Worm (Caenorhabditis elegans) whole organism, young adult: ENCODE results near the gene grl-7.
A peak's percentile ranks its signal among the peaks of the same experiment; 100 is the strongest.

Experiments used
- B0019.2 ChIP-seq: fragments of 200-800 bp; sonication (Bioruptor generic); conservative IDR thresholded peaks from 2 replicates; pipeline ENCODE4 v1.3.6; 2022; ENCODE audit warnings: missing genetic modification reagents, missing genetic modification characterization, missing compliant biosample characterization
- B0261.1 ChIP-seq: sonication (generic microtip); optimal IDR thresholded peaks from 2 replicates; lab custom pipeline; 2016; ENCODE audit warnings: mild to moderate bottlenecking, missing genetic modification characterization, moderate library complexity, missing compliant biosample characterization
- B0336.3 ChIP-seq: fragments of 200-800 bp; sonication (Bioruptor generic); IDR thresholded peaks from 2 replicates; pipeline ENCODE4 v1.3.6; 2022; ENCODE audit warnings: missing genetic modification characterization, missing compliant biosample characterization
- C17E4.6 ChIP-seq: fragments of 200-800 bp; sonication (Bioruptor generic); IDR thresholded peaks from 2 replicates; pipeline ENCODE4 v1.3.6; 2022; ENCODE audit warnings: missing genetic modification reagents, missing genetic modification characterization, missing compliant biosample characterization
- D2030.7 ChIP-seq: fragments of 200-800 bp; sonication (Bioruptor generic); IDR thresholded peaks from 2 replicates; pipeline ENCODE4 v1.3.6; 2022; ENCODE audit warnings: missing genetic modification reagents, missing genetic modification characterization, missing compliant biosample characterization
- F22D6.2 ChIP-seq: sonication (generic microtip); optimal IDR thresholded peaks from 2 replicates; lab custom pipeline; 2016; ENCODE audit warnings: mild to moderate bottlenecking, missing genetic modification characterization, missing compliant biosample characterization
- F33H1.4 ChIP-seq: fragments of 200-800 bp; sonication (Bioruptor generic); IDR thresholded peaks from 2 replicates; pipeline ENCODE4 v1.3.6; 2022; ENCODE audit warnings: missing genetic modification reagents, missing genetic modification characterization, missing compliant biosample characterization
- F37B4.10 ChIP-seq: fragments of 200-800 bp; sonication (Bioruptor generic); IDR thresholded peaks from 2 replicates; pipeline ENCODE4 v1.3.6; 2022; ENCODE audit warnings: missing genetic modification characterization, missing compliant biosample characterization
- F55B11.4 ChIP-seq: sonication (generic microtip); optimal IDR thresholded peaks from 2 replicates; lab custom pipeline; 2016; ENCODE audit warnings: missing compliant biosample characterization, missing genetic modification characterization, borderline replicate concordance; ENCODE audit not compliant: insufficient read depth
- F57A8.1 ChIP-seq: fragments of 200-800 bp; sonication (Bioruptor generic); optimal IDR thresholded peaks from 2 replicates; lab custom pipeline; 2018; ENCODE audit warnings: mild to moderate bottlenecking, missing genetic modification characterization, moderate library complexity, missing compliant biosample characterization
- K11D2.4 ChIP-seq: fragments of 200-800 bp; sonication (Bioruptor generic); IDR thresholded peaks from 2 replicates; pipeline ENCODE4 v1.3.6; 2022; ENCODE audit warnings: missing genetic modification reagents, missing genetic modification characterization, missing compliant biosample characterization
- K12H6.12 ChIP-seq: fragments of 200-800 bp; sonication (Bioruptor generic); optimal IDR thresholded peaks from 2 replicates; lab custom pipeline; 2018; ENCODE audit warnings: mild to moderate bottlenecking, missing genetic modification characterization, missing compliant biosample characterization
- T07F8.4 ChIP-seq: sonication (generic microtip); optimal IDR thresholded peaks from 2 replicates; lab custom pipeline; 2016; ENCODE audit warnings: mild to moderate bottlenecking, missing genetic modification characterization, moderate library complexity, missing compliant biosample characterization
- Y53F4B.3 ChIP-seq: fragments of 200-800 bp; sonication (Bioruptor generic); IDR thresholded peaks from 2 replicates; pipeline ENCODE4 v1.3.6; 2022; ENCODE audit warnings: missing genetic modification reagents, missing genetic modification characterization, missing compliant biosample characterization
- Y67H2A.10 ChIP-seq: fragments of 200-800 bp; sonication (Bioruptor generic); conservative IDR thresholded peaks from 2 replicates; pipeline ENCODE4 v1.3.6; 2022; ENCODE audit warnings: missing genetic modification reagents, missing genetic modification characterization, missing compliant biosample characterization
- Y95B8A.8 ChIP-seq: fragments of 200-800 bp; sonication (Bioruptor generic); IDR thresholded peaks from 2 replicates; pipeline ENCODE4 v1.3.6; 2022; ENCODE audit warnings: missing genetic modification reagents, missing genetic modification characterization, missing compliant biosample characterization
- aptf-2 ChIP-seq: fragments of 200-800 bp; sonication (Bioruptor generic); conservative IDR thresholded peaks from 2 replicates; pipeline ENCODE4 v1.3.6; 2022; ENCODE audit warnings: missing genetic modification reagents, missing genetic modification characterization, missing compliant biosample characterization
- atf-7 ChIP-seq: sonication (generic microtip); optimal IDR thresholded peaks from 2 replicates; lab custom pipeline; 2017; ENCODE audit warnings: mild to moderate bottlenecking, missing genetic modification characterization, missing compliant biosample characterization
- athp-1 ChIP-seq: sonication (generic microtip); optimal IDR thresholded peaks from 2 replicates; lab custom pipeline; 2017; ENCODE audit warnings: mild to moderate bottlenecking, missing genetic modification characterization, missing compliant biosample characterization
- attf-6 ChIP-seq: fragments of 200-800 bp; sonication (Bioruptor generic); IDR thresholded peaks from 2 replicates; pipeline ENCODE4 v1.3.6; 2022; ENCODE audit warnings: missing genetic modification reagents, missing genetic modification characterization, missing compliant biosample characterization
- cebp-1 ChIP-seq, 2 experiments: fragments of 200-800 bp in 1 of 2; sonication (Bioruptor generic) in 1 of 2; sonication (generic microtip) in 1 of 2; IDR thresholded peaks in 1 of 2; optimal IDR thresholded peaks in 1 of 2; 2 replicates each; pipeline versions ENCODE4 v1.3.6 to Lab custom; 2017 to 2022; ENCODE audit warnings: missing compliant biosample characterization in 2 of 2, missing genetic modification characterization in 2 of 2, mild to moderate bottlenecking in 1 of 2, missing genetic modification reagents in 1 of 2, moderate library complexity in 1 of 2
- ceh-27 ChIP-seq: fragments of 200-800 bp; sonication (Bioruptor generic); optimal IDR thresholded peaks from 2 replicates; lab custom pipeline; 2018; ENCODE audit warnings: mild to moderate bottlenecking, missing genetic modification characterization, moderate library complexity, missing compliant biosample characterization
- ceh-58 ChIP-seq: fragments of 200-800 bp; sonication (Bioruptor generic); IDR thresholded peaks from 2 replicates; pipeline ENCODE4 v1.3.6; 2022; ENCODE audit warnings: missing genetic modification characterization, missing compliant biosample characterization
- ceh-79 ChIP-seq: sonication (generic microtip); optimal IDR thresholded peaks from 2 replicates; lab custom pipeline; 2017; ENCODE audit warnings: mild to moderate bottlenecking, missing genetic modification characterization, missing compliant biosample characterization
- die-1 ChIP-seq: sonication (generic microtip); optimal IDR thresholded peaks from 2 replicates; lab custom pipeline; 2016; ENCODE audit warnings: missing genotype, mild to moderate bottlenecking, missing genetic modification characterization, missing compliant biosample characterization
- dpff-1 ChIP-seq: sonication (generic microtip); optimal IDR thresholded peaks from 2 replicates; lab custom pipeline; 2017; ENCODE audit warnings: mild to moderate bottlenecking, missing genetic modification characterization, missing compliant biosample characterization
- efl-1 ChIP-seq: fragments of 150-350 bp; optimal IDR thresholded peaks from 2 replicates; lab custom pipeline; 2014; ENCODE audit warnings: missing biosample characterization, missing genetic modification reagents, missing genetic modification characterization
- egl-44 ChIP-seq: fragments of 200-800 bp; sonication (Bioruptor generic); IDR thresholded peaks from 2 replicates; pipeline ENCODE4 v1.3.6; 2022; ENCODE audit warnings: missing genetic modification reagents, missing genetic modification characterization, missing compliant biosample characterization
- egrh-3 ChIP-seq: fragments of 200-800 bp; sonication (Bioruptor generic); IDR thresholded peaks from 2 replicates; pipeline ENCODE4 v1.3.6; 2022; ENCODE audit warnings: missing genetic modification reagents, missing genetic modification characterization, missing compliant biosample characterization
- ets-4 ChIP-seq: fragments of 200-800 bp; sonication (Bioruptor generic); optimal IDR thresholded peaks from 2 replicates; lab custom pipeline; 2018; ENCODE audit warnings: mild to moderate bottlenecking, missing genetic modification characterization, missing compliant biosample characterization
- him-1 ChIP-seq: sonication (generic microtip); optimal IDR thresholded peaks from 2 replicates; lab custom pipeline; 2016; ENCODE audit warnings: missing genotype, missing genetic modification reagents, missing genetic modification characterization, missing compliant biosample characterization
- hmg-20 ChIP-seq: fragments of 200-800 bp; sonication (Bioruptor generic); IDR thresholded peaks from 2 replicates; pipeline ENCODE4 v1.3.6; 2022; ENCODE audit warnings: missing genetic modification reagents, missing genetic modification characterization, missing compliant biosample characterization
- hrde-1 ChIP-seq: sonication (generic microtip); optimal IDR thresholded peaks from 2 replicates; lab custom pipeline; 2016; ENCODE audit warnings: missing genetic modification characterization, mild to moderate bottlenecking, missing compliant biosample characterization, moderate library complexity, missing genotype, missing genetic modification reagents, borderline replicate concordance
- lag-1 ChIP-seq: fragments of 200-800 bp; sonication (Bioruptor generic); IDR thresholded peaks from 2 replicates; pipeline ENCODE4 v1.3.6; 2022; ENCODE audit warnings: missing genetic modification reagents, missing genetic modification characterization, missing compliant biosample characterization
- mcd-1 ChIP-seq: fragments of 200-800 bp; sonication (Bioruptor generic); IDR thresholded peaks from 2 replicates; pipeline ENCODE4 v1.3.6; 2022; ENCODE audit warnings: missing genetic modification reagents, missing genetic modification characterization, missing compliant biosample characterization
- mel-28 ChIP-seq: sonication (generic microtip); optimal IDR thresholded peaks from 2 replicates; lab custom pipeline; 2016; ENCODE audit warnings: borderline replicate concordance, mild to moderate bottlenecking, missing genetic modification characterization, missing compliant biosample characterization
- nhr-179 ChIP-seq: sonication (generic microtip); optimal IDR thresholded peaks from 2 replicates; lab custom pipeline; 2016; ENCODE audit warnings: mild to moderate bottlenecking, missing genetic modification characterization, missing compliant biosample characterization
- nhr-80 ChIP-seq: sonication (generic microtip); optimal IDR thresholded peaks from 2 replicates; lab custom pipeline; 2016; ENCODE audit warnings: missing genetic modification characterization, missing compliant biosample characterization
- rpc-1 ChIP-seq, 2 experiments: fragments of 150-350 bp in 1 of 2; sonication (generic microtip) in 1 of 2; optimal IDR thresholded peaks; 2 replicates each; lab custom pipeline; 2014 to 2018; ENCODE audit warnings: missing biosample characterization in 1 of 2, missing genetic modification characterization in 1 of 2, missing genetic modification reagents in 1 of 2, missing genotype in 1 of 2
- sdz-38 ChIP-seq: sonication (generic microtip); optimal IDR thresholded peaks from 2 replicates; lab custom pipeline; 2016; ENCODE audit warnings: missing genotype, missing genetic modification characterization, missing compliant biosample characterization
- snpc-1.1 ChIP-seq: sonication (generic microtip); optimal IDR thresholded peaks from 2 replicates; lab custom pipeline; 2017; ENCODE audit warnings: missing genetic modification characterization, mild to moderate bottlenecking, missing compliant biosample characterization, antibody characterized with exemption, moderate library complexity, missing genotype, missing genetic modification reagents; ENCODE audit not compliant: insufficient read depth
- tbp1 ChIP-seq: fragments of 200-800 bp; sonication (Bioruptor generic); optimal IDR thresholded peaks from 2 replicates; lab custom pipeline; 2018; ENCODE audit warnings: mild to moderate bottlenecking, missing genetic modification characterization, missing compliant biosample characterization
- unc-62 ChIP-seq: fragments of 150-350 bp; optimal IDR thresholded peaks from 2 replicates; lab custom pipeline; 2014; ENCODE audit warnings: missing biosample characterization, missing genetic modification reagents, missing genetic modification characterization
- zfh-2 ChIP-seq: fragments of 200-800 bp; sonication (Bioruptor generic); conservative IDR thresholded peaks from 2 replicates; pipeline ENCODE4 v1.3.6; 2022; ENCODE audit warnings: missing genetic modification reagents, missing genetic modification characterization, missing compliant biosample characterization
- ztf-6 ChIP-seq: fragments of 200-800 bp; sonication (Bioruptor generic); IDR thresholded peaks from 2 replicates; pipeline ENCODE4 v1.3.6; 2022; ENCODE audit warnings: missing genetic modification reagents, missing genetic modification characterization, missing compliant biosample characterization

The grl-7 gene

ce11 chrV:11314025-11314880 lies 32.6 kb downstream of the grl-7 start (continued):
- TF ChIP-seq hmg-20 (GFP tag; lab: Robert Waterston, UW): peak; percentile 92
- peak; percentile 85 for TF ChIP-seq cebp-1 (GFP tag; IDR thresholded peaks at IDR 0.05; lab: Robert Waterston, UW)
- peak; percentile 93 for TF ChIP-seq cebp-1 (tag; optimal IDR thresholded peaks at IDR 0.05; lab: Kevin White, UChicago)
- peak; percentile 25 for TF ChIP-seq F55B11.4 (tag; lab: Kevin White, UChicago)
- TF ChIP-seq D2030.7 (GFP tag; lab: Robert Waterston, UW): peak; percentile 92
- peak; percentile 94 for TF ChIP-seq C17E4.6 (GFP tag; lab: Robert Waterston, UW)
- peak; percentile 57 for TF ChIP-seq sdz-38 (tag; lab: Kevin White, UChicago)
- TF ChIP-seq unc-62 (GFP tag; lab: Kevin White, UChicago): peak; percentile 25
- peak; percentile 87 for TF ChIP-seq B0019.2 (GFP tag; lab: Robert Waterston, UW)
- TF ChIP-seq dpff-1 (tag; lab: Kevin White, UChicago): peak; percentile 89
- TF ChIP-seq T07F8.4 (tag; lab: Kevin White, UChicago): peak; percentile 96
- peak; percentile 100 for TF ChIP-seq B0261.1
- TF ChIP-seq hrde-1 (tag; lab: Kevin White, UChicago): peak; percentile 94
- TF ChIP-seq ceh-79 (tag; lab: Kevin White, UChicago): peak; percentile 99
- peak; percentile 84 for TF ChIP-seq Y53F4B.3 (GFP tag; lab: Robert Waterston, UW)
- TF ChIP-seq atf-7 (tag; lab: Kevin White, UChicago): peak; percentile 95
- TF ChIP-seq zfh-2 (GFP tag; lab: Robert Waterston, UW): peak; percentile 96
- TF ChIP-seq tbp1 (GFP tag; lab: Kevin White, UChicago): peak; percentile 100
- peak; percentile 98; the same call in 1 of the 2 replicates for TF ChIP-seq F37B4.10 (GFP tag; lab: Robert Waterston, UW)
- peak; percentile 99 for TF ChIP-seq ceh-27 (GFP tag; lab: Kevin White, UChicago)
- peak; percentile 84 for TF ChIP-seq aptf-2 (GFP tag; lab: Robert Waterston, UW)
- peak; percentile 97 for TF ChIP-seq B0336.3 (GFP tag; lab: Robert Waterston, UW)
- TF ChIP-seq rpc-1 (optimal IDR thresholded peaks at IDR 0.05; lab: Kevin White, UChicago): peak; percentile 99
- TF ChIP-seq rpc-1 (tag; optimal IDR thresholded peaks at IDR 0.05; lab: Kevin White, UChicago): peak; percentile 99
- peak; percentile 83 for TF ChIP-seq nhr-179
- peak; percentile 87 for TF ChIP-seq snpc-1.1 (tag; lab: Kevin White, UChicago)
- peak; percentile 94 for TF ChIP-seq Y95B8A.8
- 0 out of 2 replicates have a peak, but pooled peaks have one; percentile 71 for TF ChIP-seq lag-1 (GFP tag; lab: Robert Waterston, UW)
- TF ChIP-seq die-1 (tag; lab: Kevin White, UChicago): peak; percentile 98
- peak; percentile 98 for TF ChIP-seq athp-1
- TF ChIP-seq egl-44: peak; percentile 99
- peak; percentile 94 for TF ChIP-seq ztf-6 (GFP tag; lab: Robert Waterston, UW)
- peak; percentile 99 for TF ChIP-seq F57A8.1
- peak; percentile 67 for TF ChIP-seq F33H1.4
- peak; percentile 71 for TF ChIP-seq F22D6.2
- peak; percentile 99 for TF ChIP-seq ets-4 (GFP tag; lab: Kevin White, UChicago)
- peak; percentile 96 for TF ChIP-seq him-1 (tag; lab: Kevin White, UChicago)
- peak; percentile 88 for TF ChIP-seq Y67H2A.10 (GFP tag; lab: Robert Waterston, UW)
- peak; percentile 88 for TF ChIP-seq attf-6
- peak; percentile 90 for TF ChIP-seq K12H6.12 (tag; lab: Kevin White, UChicago)
- TF ChIP-seq mel-28: peak; percentile 89
- peak; percentile 86 for TF ChIP-seq mcd-1 (GFP tag; lab: Robert Waterston, UW)
- TF ChIP-seq efl-1 (GFP tag; lab: Kevin White, UChicago): peak; percentile 53
- TF ChIP-seq K11D2.4: peak; percentile 89
- peak; percentile 73 for TF ChIP-seq egrh-3 (GFP tag; lab: Robert Waterston, UW)
- TF ChIP-seq nhr-80 (tag; lab: Kevin White, UChicago): peak; percentile 80
- TF ChIP-seq ceh-58: peak; percentile 99
